Worm (Caenorhabditis elegans) whole organism, early embryonic: ENCODE measurements around the gene nlp-18.

ENCODE experiments used
- B0310.2 ChIP-seq: sonication (generic microtip); optimal IDR thresholded peaks from 2 replicates; lab custom pipeline; 2016; ENCODE audit warnings: mild to moderate bottlenecking, missing genetic modification characterization, missing compliant biosample characterization
- F13C5.2 ChIP-seq: sonication (generic microtip); optimal IDR thresholded peaks from 2 replicates; lab custom pipeline; 2017; ENCODE audit warnings: mild to moderate bottlenecking, missing genetic modification characterization, inconsistent platforms, missing compliant biosample characterization
- aly-1 ChIP-seq: sonication (generic microtip); optimal IDR thresholded peaks from 2 replicates; lab custom pipeline; 2016; ENCODE audit warnings: missing genetic modification characterization, missing compliant biosample characterization
- ama-1 ChIP-seq: fragments of 150-350 bp; optimal IDR thresholded peaks from 2 replicates; lab custom pipeline; 2014
- ceh-13 ChIP-seq: fragments of 200-800 bp; sonication (Bioruptor generic); optimal IDR thresholded peaks from 2 replicates; lab custom pipeline; 2018; ENCODE audit warnings: mild to moderate bottlenecking, missing genetic modification characterization, missing compliant biosample characterization
- ceh-36 ChIP-seq: sonication (generic microtip); optimal IDR thresholded peaks from 2 replicates; lab custom pipeline; 2016; ENCODE audit warnings: missing genetic modification characterization, inconsistent platforms, missing compliant biosample characterization
- ets-7 ChIP-seq: sonication (generic microtip); optimal IDR thresholded peaks from 2 replicates; lab custom pipeline; 2016; ENCODE audit warnings: missing genotype, missing genetic modification characterization, missing compliant biosample characterization
- flt-1 ChIP-seq: fragments of 200-800 bp; sonication (Bioruptor generic); IDR thresholded peaks from 2 replicates; pipeline ENCODE4 v1.3.6; 2022; ENCODE audit warnings: missing genetic modification characterization, missing compliant biosample characterization
- hmbx-1 ChIP-seq: sonication (generic microtip); optimal IDR thresholded peaks from 2 replicates; lab custom pipeline; 2016; ENCODE audit warnings: mild to moderate bottlenecking, missing genetic modification characterization, missing compliant biosample characterization
- hmg-4 ChIP-seq: fragments of 200-800 bp; sonication (Bioruptor generic); optimal IDR thresholded peaks from 2 replicates; lab custom pipeline; 2018; ENCODE audit warnings: mild to moderate bottlenecking, missing genetic modification characterization, missing compliant biosample characterization
- hnd-1 ChIP-seq: sonication (generic microtip); optimal IDR thresholded peaks from 2 replicates; lab custom pipeline; 2016; ENCODE audit warnings: missing genetic modification characterization, missing compliant biosample characterization
- pes-1 ChIP-seq: fragments of 200-800 bp; sonication (Bioruptor generic); IDR thresholded peaks from 2 replicates; pipeline ENCODE4 v1.3.6; 2022; ENCODE audit warnings: missing genetic modification reagents, missing genetic modification characterization, missing compliant biosample characterization
- scrt-1 ChIP-seq: fragments of 200-800 bp; sonication (Bioruptor generic); IDR thresholded peaks from 2 replicates; pipeline ENCODE4 v1.3.6; 2022; ENCODE audit warnings: missing genetic modification characterization, missing compliant biosample characterization
- sea-1 ChIP-seq: fragments of 200-800 bp; sonication (Bioruptor generic); conservative IDR thresholded peaks from 2 replicates; pipeline ENCODE4 v1.3.6; 2022; ENCODE audit warnings: missing genetic modification characterization, missing compliant biosample characterization
- tbx-11 ChIP-seq: fragments of 200-800 bp; sonication (Bioruptor generic); IDR thresholded peaks from 2 replicates; pipeline ENCODE4 v1.3.6; 2022; ENCODE audit warnings: missing genetic modification characterization, missing compliant biosample characterization
- tbx-37 ChIP-seq: fragments of 200-800 bp; sonication (Bioruptor generic); conservative IDR thresholded peaks from 2 replicates; pipeline ENCODE4 v1.3.6; 2022; ENCODE audit warnings: missing genetic modification reagents, missing genetic modification characterization, missing compliant biosample characterization
- tra-4 ChIP-seq: sonication (generic microtip); optimal IDR thresholded peaks from 2 replicates; lab custom pipeline; 2017; ENCODE audit warnings: missing genetic modification characterization, missing compliant biosample characterization

The nlp-18 gene

ce11 chrII:11050678-11051077, 20.5 kb upstream of the nlp-18 start:
- TF ChIP-seq scrt-1 (GFP tag; lab: Robert Waterston, UW) (no peak), flt-1 (no peak), ets-7 (no peak), pes-1 (GFP tag; lab: Robert Waterston, UW) (no peak), hmbx-1 (no peak), tbx-37 (no peak), ama-1 (lab: Kevin White, UChicago) (no peak), ceh-13 (GFP tag; lab: Kevin White, UChicago) (no peak)

DNA sequence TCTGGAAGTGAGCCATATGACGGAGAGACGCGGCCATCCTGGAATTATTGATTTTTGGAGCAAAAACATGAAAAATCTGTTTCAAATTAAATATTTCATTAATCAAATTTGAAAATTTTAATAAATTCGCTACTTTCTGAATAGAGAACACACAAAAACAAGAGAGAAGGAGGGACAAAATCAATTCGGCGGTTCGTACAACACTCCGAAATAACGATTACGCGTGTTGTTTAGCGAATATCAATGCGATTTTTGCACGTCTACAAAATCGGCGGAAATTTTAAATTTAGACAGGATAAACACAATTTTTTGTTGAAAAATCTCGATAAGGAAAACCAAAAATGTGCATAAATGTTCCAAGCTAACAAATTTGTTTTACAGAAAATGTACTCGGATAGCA, 19.7 kb upstream of the nlp-18 start, which contains the start of the genes sdhd-1 and ilkp-1:
sdhd-1 (minus strand) TSS at position 38 of the 400 bp plus-strand sequence.
ilkp-1 (plus strand) TSS at position 380 of the 400 bp plus-strand sequence.
- TF ChIP-seq sea-1 (GFP tag; lab: Robert Waterston, UW), result no peak
- TF ChIP-seq F13C5.2 (tag; lab: Kevin White, UChicago), result no peak
- no peak for TF ChIP-seq hmbx-1
- TF ChIP-seq B0310.2 (tag; lab: Kevin White, UChicago), result no peak
- TF ChIP-seq scrt-1 (GFP tag; lab: Robert Waterston, UW), result no peak
- TF ChIP-seq aly-1 (tag; lab: Kevin White, UChicago), result no peak
- TF ChIP-seq tra-4 (tag; lab: Kevin White, UChicago), result no peak
- TF ChIP-seq tbx-11 (GFP tag; lab: Robert Waterston, UW), result no peak
- no peak for TF ChIP-seq ceh-36 (tag; lab: Kevin White, UChicago)
- no peak for TF ChIP-seq flt-1
- TF ChIP-seq hnd-1, result no peak
- no peak for TF ChIP-seq ama-1 (lab: Kevin White, UChicago)

- TF ChIP-seq hnd-1, result no peak
- TF ChIP-seq sea-1 (GFP tag; lab: Robert Waterston, UW), result no peak
- TF ChIP-seq hmbx-1, result no peak
- TF ChIP-seq scrt-1 (GFP tag; lab: Robert Waterston, UW), result no peak
- no peak for TF ChIP-seq aly-1 (tag; lab: Kevin White, UChicago)
- no peak for TF ChIP-seq tbx-37
- TF ChIP-seq ceh-13 (GFP tag; lab: Kevin White, UChicago), result no peak
- no peak for TF ChIP-seq B0310.2 (tag; lab: Kevin White, UChicago)
- no peak for TF ChIP-seq tra-4 (tag; lab: Kevin White, UChicago)
- no peak for TF ChIP-seq tbx-11 (GFP tag; lab: Robert Waterston, UW)
- TF ChIP-seq pes-1 (GFP tag; lab: Robert Waterston, UW), result no peak
- no peak for TF ChIP-seq ama-1 (lab: Kevin White, UChicago)
- no peak for TF ChIP-seq hmg-4
- TF ChIP-seq ets-7, result no peak
Observed at ce11 chrII:11048930-11049329, 18.7 kb upstream of the nlp-18 start, which contains the start of gene F33A8.4. TSS of gene F33A8.4 (minus strand) at chrII:11049030.

ce11 chrII:11045872-11046271, 15.7 kb upstream of the nlp-18 start, which contains the start of gene col-83:
TSS of gene col-83 (minus strand) at chrII:11045972.
- TF ChIP-seq flt-1 (no peak), sea-1 (GFP tag; lab: Robert Waterston, UW) (no peak), hnd-1 (no peak), tbx-37 (no peak), hmbx-1 (no peak), ama-1 (lab: Kevin White, UChicago) (no peak), tra-4 (tag; lab: Kevin White, UChicago) (no peak), F13C5.2 (tag; lab: Kevin White, UChicago) (no peak), B0310.2 (tag; lab: Kevin White, UChicago) (no peak), ceh-13 (GFP tag; lab: Kevin White, UChicago) (no peak), ceh-36 (tag; lab: Kevin White, UChicago) (no peak), tbx-11 (GFP tag; lab: Robert Waterston, UW) (no peak), aly-1 (tag; lab: Kevin White, UChicago) (no peak), pes-1 (GFP tag; lab: Robert Waterston, UW) (no peak)

- TF ChIP-seq scrt-1 (GFP tag; lab: Robert Waterston, UW) (no peak), aly-1 (tag; lab: Kevin White, UChicago) (peak; percentile 62)
Observed at ce11 chrII:11044193-11044568, 14.0 kb upstream of the nlp-18 start.

ce11 chrII:11043546-11044192, 13.5 kb upstream of the nlp-18 start:
- TF ChIP-seq hmbx-1, result no peak
- no peak for TF ChIP-seq F13C5.2 (tag; lab: Kevin White, UChicago)

- TF ChIP-seq tbx-11 (GFP tag; lab: Robert Waterston, UW) (no peak), flt-1 (no peak), F13C5.2 (tag; lab: Kevin White, UChicago) (peak; percentile 57), B0310.2 (tag; lab: Kevin White, UChicago) (peak; percentile 55), aly-1 (tag; lab: Kevin White, UChicago) (peak; percentile 79), ets-7 (peak; percentile 5), scrt-1 (GFP tag; lab: Robert Waterston, UW) (no peak), pes-1 (GFP tag; lab: Robert Waterston, UW) (0 out of 2 replicates have a peak, but pooled peaks have one; percentile 45), ceh-13 (GFP tag; lab: Kevin White, UChicago) (no peak), hmbx-1 (no peak), tbx-37 (0 out of 2 replicates have a peak, but pooled peaks have one; percentile 20), tra-4 (tag; lab: Kevin White, UChicago) (no peak), hmg-4 (peak; percentile 94), ceh-36 (tag; lab: Kevin White, UChicago) (peak; percentile 32), ama-1 (lab: Kevin White, UChicago) (no peak)
Observed at ce11 chrII:11042878-11043331, 12.7 kb upstream of the nlp-18 start.

DNA sequence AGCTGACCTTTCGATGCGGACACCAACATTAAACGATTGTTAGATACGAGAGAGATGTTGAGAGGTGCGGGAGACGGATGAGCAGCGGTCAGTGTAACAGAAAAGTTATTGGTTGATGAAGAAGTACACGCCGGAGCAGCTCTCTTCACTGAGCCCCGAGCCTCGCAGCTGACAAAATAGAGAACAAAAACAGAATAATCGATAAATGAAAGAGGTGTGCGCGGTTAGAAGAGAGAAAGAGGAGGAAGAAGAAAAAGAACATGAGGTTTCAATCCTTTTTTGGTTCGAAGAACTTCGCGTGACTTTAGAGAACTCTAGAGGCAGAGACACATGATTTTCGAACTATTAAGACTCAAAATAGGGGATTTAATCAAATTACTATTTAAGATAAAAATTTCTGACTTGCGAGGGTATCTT, 11.7 kb upstream of the nlp-18 start:
- TF ChIP-seq aly-1 (tag; lab: Kevin White, UChicago) (no peak), hnd-1 (no peak), tra-4 (tag; lab: Kevin White, UChicago) (no peak), tbx-11 (GFP tag; lab: Robert Waterston, UW) (no peak), hmg-4 (peak; percentile 37), ceh-36 (tag; lab: Kevin White, UChicago) (no peak), ets-7 (no peak), pes-1 (GFP tag; lab: Robert Waterston, UW) (no peak), flt-1 (no peak), hmbx-1 (no peak), B0310.2 (tag; lab: Kevin White, UChicago) (no peak), ama-1 (lab: Kevin White, UChicago) (peak; percentile 20), scrt-1 (GFP tag; lab: Robert Waterston, UW) (no peak), F13C5.2 (tag; lab: Kevin White, UChicago) (peak; percentile 10), ceh-13 (GFP tag; lab: Kevin White, UChicago) (no peak), sea-1 (GFP tag; lab: Robert Waterston, UW) (no peak), tbx-37 (no peak)
